Worm (Caenorhabditis elegans): ENCODE results near the gene exos-1.

- TF ChIP-seq ama-1 (optimal IDR thresholded peaks at IDR 0.05): no peak
- no peak for TF ChIP-seq tra-4 (tag; optimal IDR thresholded peaks at IDR 0.05)
- no peak for TF ChIP-seq F13C5.2 (tag; optimal IDR thresholded peaks at IDR 0.05)
- no peak for TF ChIP-seq tbx-37 (GFP tag; conservative IDR thresholded peaks at IDR 0.05)
These were observed 48.5 kb upstream of the exos-1 start for ce11 chrIII:10960387-10960786.

Measured in whole organism, early embryonic.